Worm (Caenorhabditis elegans) whole organism, L1 larva: ENCODE data around the gene F32D8.11.
A peak's percentile ranks its signal among the peaks of the same experiment; 100 is the strongest.

Experiments
- C04F5.9 ChIP-seq: sonication (generic microtip); optimal IDR thresholded peaks from 2 replicates; lab custom pipeline; 2016; ENCODE audit warnings: missing genetic modification characterization, missing compliant biosample characterization
- C16A3.4 ChIP-seq: fragments of 150-350 bp; optimal IDR thresholded peaks from 2 replicates; lab custom pipeline; 2014; ENCODE audit warnings: missing biosample characterization, missing genetic modification characterization
- Y116A8C.19 ChIP-seq: sonication (generic microtip); optimal IDR thresholded peaks from 2 replicates; lab custom pipeline; 2016; ENCODE audit warnings: missing compliant biosample characterization, missing genetic modification characterization, borderline replicate concordance
- aha-1 ChIP-seq: fragments of 150-350 bp; optimal IDR thresholded peaks from 2 replicates; lab custom pipeline; 2014; ENCODE audit warnings: missing biosample characterization, missing genetic modification characterization
- aly-2 ChIP-seq: fragments of 150-350 bp; optimal IDR thresholded peaks from 2 replicates; lab custom pipeline; 2014; ENCODE audit warnings: missing biosample characterization, missing genetic modification characterization
- ama-1 ChIP-seq: fragments of 150-350 bp; optimal IDR thresholded peaks from 2 replicates; lab custom pipeline; 2014
- blmp-1 ChIP-seq: fragments of 150-350 bp; optimal IDR thresholded peaks from 2 replicates; lab custom pipeline; 2014; ENCODE audit warnings: missing biosample characterization, missing genetic modification characterization
- ceh-8 ChIP-seq: fragments of 200-800 bp; sonication (Bioruptor generic); optimal IDR thresholded peaks from 2 replicates; lab custom pipeline; 2018; ENCODE audit warnings: mild to moderate bottlenecking, missing genetic modification characterization, moderate library complexity, missing compliant biosample characterization
- ceh-88 ChIP-seq: fragments of 200-800 bp; sonication (Bioruptor generic); IDR thresholded peaks from 2 replicates; pipeline ENCODE4 v1.3.6; 2022; ENCODE audit warnings: missing genetic modification characterization, missing compliant biosample characterization
- ces-1 ChIP-seq: fragments of 150-350 bp; optimal IDR thresholded peaks from 2 replicates; lab custom pipeline; 2014; ENCODE audit warnings: missing biosample characterization, missing genetic modification reagents, missing genetic modification characterization
- dpl-1 ChIP-seq, 3 experiments: fragments of 150-350 bp in 2 of 3; sonication (generic microtip) in 1 of 3; optimal IDR thresholded peaks; 2 replicates each; lab custom pipeline; 2014 to 2017; ENCODE audit warnings: missing biosample characterization in 3 of 3, missing genetic modification characterization in 3 of 3, missing genetic modification reagents in 3 of 3
- efl-1 ChIP-seq, 4 experiments: fragments of 150-350 bp; optimal IDR thresholded peaks in 3 of 4; peaks in 1 of 4; 1 replicate in 1 of 4; 2 replicates in 3 of 4; lab custom pipeline; 2014; ENCODE audit warnings: missing biosample characterization in 2 of 4, missing genetic modification characterization in 2 of 4, missing genetic modification reagents in 2 of 4
- egl-27 ChIP-seq, 2 experiments: fragments of 150-350 bp in 1 of 2; sonication (generic microtip); optimal IDR thresholded peaks; 3 replicates each; lab custom pipeline; 2017 to 2018; ENCODE audit warnings: missing biosample characterization in 2 of 2, missing genetic modification characterization in 2 of 2, missing genetic modification reagents in 2 of 2
- elt-3 ChIP-seq, 6 experiments: fragments of 150-350 bp in 1 of 6; sonication (generic microtip); optimal IDR thresholded peaks; 2 replicates each; lab custom pipeline; 2017 to 2018; ENCODE audit warnings: missing biosample characterization in 6 of 6, missing genetic modification characterization in 6 of 6, inconsistent platforms in 1 of 6
- ets-5 ChIP-seq: fragments of 200-800 bp; sonication (Bioruptor generic); IDR thresholded peaks from 2 replicates; pipeline ENCODE4 v1.3.6; 2022; ENCODE audit warnings: missing genetic modification characterization, missing compliant biosample characterization
- fkh-10 ChIP-seq: sonication (generic microtip); optimal IDR thresholded peaks from 2 replicates; lab custom pipeline; 2017; ENCODE audit warnings: missing biosample characterization, missing genetic modification reagents, missing genetic modification characterization
- fkh-4 ChIP-seq: sonication (generic microtip); optimal IDR thresholded peaks from 2 replicates; lab custom pipeline; 2016; ENCODE audit warnings: missing compliant biosample characterization, missing genetic modification characterization, borderline replicate concordance
- hlh-17 ChIP-seq: fragments of 200-800 bp; sonication (Bioruptor generic); optimal IDR thresholded peaks from 2 replicates; lab custom pipeline; 2018; ENCODE audit warnings: missing genetic modification characterization, mild to moderate bottlenecking, missing compliant biosample characterization, moderate library complexity, borderline replicate concordance
- hpl-2 ChIP-seq: fragments of 150-350 bp; optimal IDR thresholded peaks from 2 replicates; lab custom pipeline; 2014; ENCODE audit warnings: missing biosample characterization, missing genetic modification reagents, missing genetic modification characterization
- lin-13 ChIP-seq: fragments of 150-350 bp; optimal IDR thresholded peaks from 2 replicates; lab custom pipeline; 2014; ENCODE audit warnings: missing biosample characterization, missing genetic modification reagents, missing genetic modification characterization
- lin-14 ChIP-seq: fragments of 200-800 bp; sonication (Bioruptor generic); optimal IDR thresholded peaks from 2 replicates; lab custom pipeline; 2018; ENCODE audit warnings: mild to moderate bottlenecking, missing genetic modification characterization, moderate library complexity, missing compliant biosample characterization
- lin-39 ChIP-seq: fragments of 150-350 bp; optimal IDR thresholded peaks from 2 replicates; lab custom pipeline; 2014; ENCODE audit warnings: missing biosample characterization, missing genetic modification reagents, missing genetic modification characterization
- lsy-2 ChIP-seq, 2 experiments: fragments of 150-350 bp; optimal IDR thresholded peaks; 2 replicates each; lab custom pipeline; 2014; ENCODE audit warnings: missing biosample characterization in 2 of 2, missing genetic modification characterization in 2 of 2
- mdl-1 ChIP-seq, 2 experiments: fragments of 150-350 bp; optimal IDR thresholded peaks; 2 replicates each; lab custom pipeline; 2014 to 2017; ENCODE audit warnings: missing biosample characterization in 2 of 2, missing genetic modification characterization in 2 of 2, inconsistent platforms in 1 of 2
- mep-1 ChIP-seq: fragments of 150-350 bp; optimal IDR thresholded peaks from 2 replicates; lab custom pipeline; 2014; ENCODE audit warnings: missing biosample characterization, missing genetic modification characterization
- nhr-11 ChIP-seq: fragments of 150-350 bp; optimal IDR thresholded peaks from 2 replicates; lab custom pipeline; 2014; ENCODE audit warnings: missing biosample characterization, missing genetic modification characterization
- nhr-20 ChIP-seq: sonication (generic microtip); optimal IDR thresholded peaks from 2 replicates; lab custom pipeline; 2016; ENCODE audit warnings: mild to moderate bottlenecking, missing genetic modification characterization, missing compliant biosample characterization
- nhr-237 ChIP-seq: fragments of 150-350 bp; optimal IDR thresholded peaks from 2 replicates; lab custom pipeline; 2014; ENCODE audit warnings: missing biosample characterization, missing genetic modification characterization
- nhr-28 ChIP-seq: fragments of 150-350 bp; optimal IDR thresholded peaks from 2 replicates; lab custom pipeline; 2014; ENCODE audit warnings: missing biosample characterization, missing genetic modification characterization
- nhr-47 ChIP-seq: sonication (generic microtip); optimal IDR thresholded peaks from 2 replicates; lab custom pipeline; 2016; ENCODE audit warnings: mild to moderate bottlenecking, missing genetic modification characterization, moderate library complexity, missing compliant biosample characterization
- nhr-76 ChIP-seq: sonication (generic microtip); optimal IDR thresholded peaks from 2 replicates; lab custom pipeline; 2017; ENCODE audit warnings: missing biosample characterization, missing genetic modification characterization
- nhr-85 ChIP-seq: sonication (generic microtip); peaks from one replicate; lab custom pipeline; 2016; ENCODE audit warnings: missing genetic modification characterization, inconsistent platforms, missing compliant biosample characterization
- nhr-90 ChIP-seq: sonication (generic microtip); optimal IDR thresholded peaks from 2 replicates; lab custom pipeline; 2016; ENCODE audit warnings: mild to moderate bottlenecking, missing genetic modification characterization, missing compliant biosample characterization; ENCODE audit not compliant: poor library complexity
- rnt-1 ChIP-seq: sonication (generic microtip); optimal IDR thresholded peaks from 2 replicates; lab custom pipeline; 2016; ENCODE audit warnings: mild to moderate bottlenecking, missing genetic modification characterization, moderate library complexity, missing compliant biosample characterization
- sptf-1 ChIP-seq: fragments of 150-350 bp; optimal IDR thresholded peaks from 2 replicates; lab custom pipeline; 2014; ENCODE audit warnings: missing biosample characterization, missing genetic modification characterization
- sup-37 ChIP-seq: fragments of 200-800 bp; sonication (Bioruptor generic); optimal IDR thresholded peaks from 2 replicates; lab custom pipeline; 2018; ENCODE audit warnings: mild to moderate bottlenecking, missing genetic modification characterization, missing compliant biosample characterization
- tlp-1 ChIP-seq: fragments of 150-350 bp; optimal IDR thresholded peaks from 2 replicates; lab custom pipeline; 2014; ENCODE audit warnings: missing biosample characterization, missing genetic modification characterization
- unc-130 ChIP-seq: fragments of 150-350 bp; optimal IDR thresholded peaks from 2 replicates; lab custom pipeline; 2017; ENCODE audit warnings: missing biosample characterization, missing genetic modification characterization, inconsistent platforms
- unc-30 ChIP-seq: sonication (generic microtip); optimal IDR thresholded peaks from 2 replicates; lab custom pipeline; 2017; ENCODE audit warnings: missing biosample characterization, missing genetic modification characterization
- unc-62 ChIP-seq: fragments of 150-350 bp; optimal IDR thresholded peaks from 2 replicates; lab custom pipeline; 2014; ENCODE audit warnings: missing biosample characterization, missing genetic modification reagents, missing genetic modification characterization
- zag-1 ChIP-seq: fragments of 150-350 bp; optimal IDR thresholded peaks from 2 replicates; lab custom pipeline; 2014; ENCODE audit warnings: missing biosample characterization, missing genetic modification characterization
- zip-4 ChIP-seq: fragments of 200-800 bp; sonication (Bioruptor generic); optimal IDR thresholded peaks from 2 replicates; lab custom pipeline; 2018; ENCODE audit warnings: mild to moderate bottlenecking, missing genetic modification characterization, moderate library complexity, missing compliant biosample characterization
- ztf-11 ChIP-seq, 2 experiments: sonication (generic microtip); optimal IDR thresholded peaks; 2 replicates each; lab custom pipeline; 2016 to 2017; ENCODE audit warnings: missing genetic modification characterization in 2 of 2, missing biosample characterization in 1 of 2, missing compliant biosample characterization in 1 of 2

F32D8.11 gene

ce11 chrV:10901125-10901524 is 12.2 kb upstream of the F32D8.11 start, which contains the start of gene spp-16:
Gene spp-16, minus strand, starts transcription at chrV:10901303.
- TF ChIP-seq efl-1 (optimal IDR thresholded peaks at IDR 0.05; lab: Kevin White, UChicago) (no peak), efl-1 (GFP tag; optimal IDR thresholded peaks at IDR 0.05 in 1 of 2; lab: Kevin White, UChicago) (peak in 1 of 2 experiments; percentile 48), unc-62 (GFP tag; lab: Kevin White, UChicago) (no peak)

ce11 chrV:10898629-10899028 is 9.7 kb upstream of the F32D8.11 start:
- TF ChIP-seq lin-14 (GFP tag; lab: Kevin White, UChicago) (peak; percentile 41), nhr-47 (no peak), unc-62 (GFP tag; lab: Kevin White, UChicago) (no peak), fkh-10 (no peak), fkh-4 (tag; lab: Kevin White, UChicago) (no peak), efl-1 (optimal IDR thresholded peaks at IDR 0.05; lab: Kevin White, UChicago) (no peak), efl-1 (GFP tag; optimal IDR thresholded peaks at IDR 0.05 in 1 of 2; lab: Kevin White, UChicago) (peak in 1 of 2 experiments; percentile 80), nhr-85 (peak; percentile 69), zip-4 (no peak), blmp-1 (tag; lab: Kevin White, UChicago) (peak; percentile 72)
- TF ChIP-seq, all 84 proteins: peak for 4

ce11 chrV:10898107-10898506 is 9.2 kb upstream of the F32D8.11 start, which contains the start of gene F32D8.7:
Gene F32D8.7, plus strand, starts transcription at chrV:10898435.
- TF ChIP-seq ets-5 (no peak), blmp-1 (tag; lab: Kevin White, UChicago) (peak; percentile 79), efl-1 (optimal IDR thresholded peaks at IDR 0.05; lab: Kevin White, UChicago) (no peak), efl-1 (GFP tag; optimal IDR thresholded peaks at IDR 0.05 in 1 of 2; lab: Kevin White, UChicago) (peak in 1 of 2 experiments; percentile 80), hlh-17 (GFP tag; lab: Kevin White, UChicago) (no peak)

ce11 chrV:10897172-10897571 is 8.2 kb upstream of the F32D8.11 start:
- TF ChIP-seq efl-1 (optimal IDR thresholded peaks at IDR 0.05; lab: Kevin White, UChicago) (peak; percentile 100), efl-1 (GFP tag; optimal IDR thresholded peaks at IDR 0.05 in 1 of 2; lab: Kevin White, UChicago) (peak; percentile 100), unc-30 (tag; lab: Kevin White, UChicago) (peak; percentile 25), egl-27 (tag; optimal IDR thresholded peaks at IDR 0.05; lab: Kevin White, UChicago) (peak; percentile 83 to 87), C16A3.4 (tag; lab: Kevin White, UChicago) (peak; percentile 98), aha-1 (peak; percentile 97), nhr-237 (tag; lab: Kevin White, UChicago) (peak; percentile 94), blmp-1 (tag; lab: Kevin White, UChicago) (peak; percentile 92), zag-1 (tag; lab: Kevin White, UChicago) (peak; percentile 94), aly-2 (tag; lab: Kevin White, UChicago) (peak; percentile 92), ama-1 (peak; percentile 79), sptf-1 (tag; lab: Kevin White, UChicago) (no peak), C04F5.9 (tag; lab: Kevin White, UChicago) (peak; percentile 96), ceh-88 (peak; percentile 96), mep-1 (tag; lab: Kevin White, UChicago) (peak; percentile 99), elt-3 (tag; optimal IDR thresholded peaks at IDR 0.05; lab: Kevin White, UChicago) (peak in 5 of 6 experiments; percentile 91 to 99 (median 98)), mdl-1 (tag; optimal IDR thresholded peaks at IDR 0.05; lab: Kevin White, UChicago) (peak; percentile 43 to 97), hpl-2 (GFP tag; lab: Kevin White, UChicago) (peak; percentile 84), ztf-11 (tag; optimal IDR thresholded peaks at IDR 0.05; lab: Kevin White, UChicago) (peak; percentile 56 to 97), Y116A8C.19 (tag; lab: Kevin White, UChicago) (peak; percentile 59), zip-4 (peak; percentile 94), lin-13 (GFP tag; lab: Kevin White, UChicago) (peak; percentile 99), lin-14 (GFP tag; lab: Kevin White, UChicago) (peak; percentile 99), fkh-4 (tag; lab: Kevin White, UChicago) (peak; percentile 88), dpl-1 (GFP tag; optimal IDR thresholded peaks at IDR 0.05; lab: Kevin White, UChicago) (peak; percentile 100), nhr-85 (peak; percentile 100), ceh-8 (GFP tag; lab: Kevin White, UChicago) (peak; percentile 98), nhr-20 (tag; lab: Kevin White, UChicago) (peak; percentile 99), nhr-28 (tag; lab: Kevin White, UChicago) (peak; percentile 51), lsy-2 (tag; optimal IDR thresholded peaks at IDR 0.05; lab: Kevin White, UChicago) (peak; percentile 97), lin-39 (tag; lab: Kevin White, UChicago) (peak; percentile 97), rnt-1 (tag; lab: Kevin White, UChicago) (peak; percentile 100), nhr-11 (tag; lab: Kevin White, UChicago) (peak; percentile 99), unc-130 (tag; lab: Kevin White, UChicago) (peak; percentile 99), hlh-17 (GFP tag; lab: Kevin White, UChicago) (peak; percentile 37), sup-37 (GFP tag; lab: Kevin White, UChicago) (peak; percentile 97), ces-1 (GFP tag; lab: Kevin White, UChicago) (no peak), nhr-76 (peak; percentile 99), tlp-1 (tag; lab: Kevin White, UChicago) (no peak), nhr-90 (peak; percentile 99)
